Worm (Caenorhabditis elegans): ENCODE results near the gene gad-3.

DNA sequence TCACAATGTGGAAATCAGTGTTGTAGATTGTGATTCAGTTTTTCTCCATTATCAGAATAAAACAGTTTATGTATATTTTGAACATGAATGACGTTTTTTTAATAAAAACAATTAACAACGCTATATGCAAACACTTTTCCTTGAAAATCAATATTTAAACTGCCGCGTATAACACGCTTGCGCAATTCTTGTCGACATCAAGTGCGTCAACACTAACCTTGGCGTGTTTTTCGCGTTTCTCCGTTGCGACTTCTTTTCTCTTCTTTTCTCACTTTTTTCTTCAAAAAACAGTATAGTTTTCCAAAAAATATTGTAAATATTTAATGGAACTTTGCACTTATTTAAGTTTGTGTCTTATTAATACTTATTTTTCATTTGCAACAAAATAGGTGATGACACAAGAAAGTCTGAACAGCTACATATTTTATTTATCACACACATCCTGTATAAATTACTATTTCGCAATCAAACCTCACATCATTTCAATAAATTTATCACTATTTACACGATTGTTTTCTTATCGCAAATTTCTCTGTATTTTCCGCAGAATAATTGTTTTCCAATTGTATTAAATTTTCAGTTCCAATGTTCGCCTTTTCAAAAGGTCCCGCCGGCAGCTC, 2.5 kb upstream of the gad-3 start, which contains the start of gene spas-1:
- no peak for TF ChIP-seq elt-1 (tag; optimal IDR thresholded peaks at IDR 0.05; ENCODE audit: borderline replicate concordance, insufficient read depth)
- TF ChIP-seq zip-8 (tag; optimal IDR thresholded peaks at IDR 0.05): peak; percentile 62
- TF ChIP-seq tbx-8 (GFP tag; optimal IDR thresholded peaks at IDR 0.05): no peak
- TF ChIP-seq unc-62 (GFP tag; optimal IDR thresholded peaks at IDR 0.05): peak; percentile 38
- TF ChIP-seq ztf-11 (tag; optimal IDR thresholded peaks at IDR 0.05): no peak
- TF ChIP-seq M03D4.4 (tag; optimal IDR thresholded peaks at IDR 0.05): peak; percentile 60
